Worm (Caenorhabditis elegans) whole organism, mixed stage, embryonic: ENCODE results near the gene T09B9.1.
A peak's percentile ranks its signal among the peaks of the same experiment; 100 is the strongest.

Experiments
- M03D4.4 ChIP-seq: sonication (generic microtip); optimal IDR thresholded peaks from 2 replicates; lab custom pipeline; 2017; ENCODE audit warnings: mild to moderate bottlenecking, missing genetic modification characterization, missing compliant biosample characterization
- blmp-1 ChIP-seq: fragments of 150-350 bp; optimal IDR thresholded peaks from 2 replicates; lab custom pipeline; 2014; ENCODE audit warnings: missing biosample characterization, missing genetic modification characterization
- ceh-39 ChIP-seq: fragments of 150-350 bp; optimal IDR thresholded peaks from 2 replicates; lab custom pipeline; 2014; ENCODE audit warnings: missing biosample characterization, missing genetic modification characterization
- ceh-43 ChIP-seq: fragments of 200-800 bp; sonication (Bioruptor generic); optimal IDR thresholded peaks from 2 replicates; lab custom pipeline; 2018; ENCODE audit warnings: mild to moderate bottlenecking, missing genetic modification characterization, moderate library complexity, missing compliant biosample characterization
- ces-1 ChIP-seq: fragments of 150-350 bp; optimal IDR thresholded peaks from 2 replicates; lab custom pipeline; 2014; ENCODE audit warnings: missing biosample characterization, missing genetic modification reagents, missing genetic modification characterization
- cnd-1 ChIP-seq: fragments of 200-800 bp; sonication (Bioruptor generic); optimal IDR thresholded peaks from 2 replicates; lab custom pipeline; 2018; ENCODE audit warnings: mild to moderate bottlenecking, missing genetic modification characterization, missing compliant biosample characterization
- drap-1 ChIP-seq: fragments of 200-800 bp; sonication (Bioruptor generic); optimal IDR thresholded peaks from 3 replicates; lab custom pipeline; 2018; ENCODE audit warnings: mild to moderate bottlenecking, missing genetic modification characterization, missing compliant biosample characterization
- elt-1 ChIP-seq: sonication (generic microtip); optimal IDR thresholded peaks from 2 replicates; lab custom pipeline; 2017; ENCODE audit warnings: missing genetic modification characterization, mild to moderate bottlenecking, missing compliant biosample characterization, antibody characterized with exemption, moderate library complexity, borderline replicate concordance; ENCODE audit not compliant: insufficient read depth
- elt-3 ChIP-seq: fragments of 150-350 bp; optimal IDR thresholded peaks from 2 replicates; lab custom pipeline; 2014; ENCODE audit warnings: missing biosample characterization, missing genetic modification characterization
- flh-1 ChIP-seq: fragments of 200-800 bp; sonication (Bioruptor generic); optimal IDR thresholded peaks from 2 replicates; lab custom pipeline; 2018; ENCODE audit warnings: mild to moderate bottlenecking, missing genetic modification characterization, moderate library complexity, missing compliant biosample characterization
- ham-2 ChIP-seq: fragments of 200-800 bp; sonication (Bioruptor generic); optimal IDR thresholded peaks from 2 replicates; lab custom pipeline; 2018; ENCODE audit warnings: mild to moderate bottlenecking, missing genetic modification characterization, missing compliant biosample characterization
- hlh-1 ChIP-seq: fragments of 150-350 bp; optimal IDR thresholded peaks from 2 replicates; lab custom pipeline; 2014; ENCODE audit warnings: missing biosample characterization, missing genetic modification reagents, missing genetic modification characterization
- lin-13 ChIP-seq: fragments of 150-350 bp; optimal IDR thresholded peaks from 2 replicates; lab custom pipeline; 2014; ENCODE audit warnings: missing biosample characterization, missing genetic modification characterization
- mab-5 ChIP-seq: fragments of 150-350 bp; optimal IDR thresholded peaks from 2 replicates; lab custom pipeline; 2014; ENCODE audit warnings: missing biosample characterization, missing genetic modification characterization
- mep-1 ChIP-seq: fragments of 150-350 bp; optimal IDR thresholded peaks from 2 replicates; lab custom pipeline; 2017; ENCODE audit warnings: missing biosample characterization, missing genetic modification reagents, missing genetic modification characterization, inconsistent platforms
- mls-2 ChIP-seq: sonication (generic microtip); optimal IDR thresholded peaks from 2 replicates; lab custom pipeline; 2016; ENCODE audit warnings: mild to moderate bottlenecking, missing genetic modification characterization, moderate library complexity, missing compliant biosample characterization
- nhr-12 ChIP-seq: fragments of 150-350 bp; optimal IDR thresholded peaks from 2 replicates; lab custom pipeline; 2014; ENCODE audit warnings: missing biosample characterization, missing genetic modification characterization
- nhr-237 ChIP-seq: fragments of 150-350 bp; optimal IDR thresholded peaks from 2 replicates; lab custom pipeline; 2014; ENCODE audit warnings: missing biosample characterization, missing genetic modification characterization
- nhr-28 ChIP-seq: fragments of 150-350 bp; optimal IDR thresholded peaks from 2 replicates; lab custom pipeline; 2014; ENCODE audit warnings: missing biosample characterization, missing genetic modification characterization
- sem-2 ChIP-seq: fragments of 200-800 bp; sonication (Bioruptor generic); optimal IDR thresholded peaks from 2 replicates; lab custom pipeline; 2018; ENCODE audit warnings: mild to moderate bottlenecking, missing genetic modification characterization, missing compliant biosample characterization
- sptf-1 ChIP-seq: sonication (generic microtip); optimal IDR thresholded peaks from 2 replicates; lab custom pipeline; 2017; ENCODE audit warnings: mild to moderate bottlenecking, missing genetic modification characterization, moderate library complexity, missing compliant biosample characterization
- tbx-8 ChIP-seq: fragments of 200-800 bp; sonication (Bioruptor generic); optimal IDR thresholded peaks from 2 replicates; lab custom pipeline; 2018; ENCODE audit warnings: mild to moderate bottlenecking, missing genetic modification characterization, moderate library complexity, missing compliant biosample characterization
- unc-120 ChIP-seq: sonication (generic microtip); optimal IDR thresholded peaks from 2 replicates; lab custom pipeline; 2017; ENCODE audit warnings: missing genetic modification characterization, missing compliant biosample characterization; ENCODE audit not compliant: poor library complexity, severe bottlenecking
- unc-39 ChIP-seq: fragments of 150-350 bp; optimal IDR thresholded peaks from 2 replicates; lab custom pipeline; 2014; ENCODE audit warnings: missing biosample characterization, missing genetic modification characterization
- unc-62 ChIP-seq: fragments of 150-350 bp; optimal IDR thresholded peaks from 2 replicates; lab custom pipeline; 2014; ENCODE audit warnings: missing biosample characterization, missing genetic modification reagents, missing genetic modification characterization
- zip-8 ChIP-seq: fragments of 150-350 bp; optimal IDR thresholded peaks from 2 replicates; lab custom pipeline; 2014; ENCODE audit warnings: missing biosample characterization, missing genetic modification characterization

T09B9.1 gene

DNA sequence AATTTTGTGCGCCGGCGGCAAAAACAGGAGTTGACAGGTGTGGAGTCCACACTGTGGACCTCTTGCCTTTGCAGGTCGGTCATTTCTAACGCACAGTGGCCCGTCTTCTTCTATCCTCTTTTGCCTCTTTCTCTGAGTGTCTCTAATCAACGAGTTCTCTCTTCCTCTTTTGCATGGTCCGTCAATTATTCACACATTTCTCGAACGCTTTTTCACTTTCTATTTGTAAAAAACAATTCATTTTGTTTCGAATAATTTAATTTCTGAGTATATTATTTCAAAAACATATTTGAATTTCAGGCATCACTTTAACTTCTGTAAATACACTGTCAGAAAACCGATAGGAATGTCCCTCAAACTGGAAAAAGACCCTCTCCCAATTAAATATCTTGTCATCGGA lies at the start of gene T09B9.1:
T09B9.1 (plus strand) TSS at position 301 of the 400 bp plus-strand sequence.
- TF ChIP-seq mep-1 (tag; lab: Kevin White, UChicago) (no peak), mls-2 (tag; lab: Kevin White, UChicago) (no peak), blmp-1 (no peak), ham-2 (GFP tag; lab: Kevin White, UChicago) (no peak), sptf-1 (tag; lab: Kevin White, UChicago) (no peak), lin-13 (tag; lab: Kevin White, UChicago) (no peak)
- TF ChIP-seq, all 35 proteins: peak for 0

DNA sequence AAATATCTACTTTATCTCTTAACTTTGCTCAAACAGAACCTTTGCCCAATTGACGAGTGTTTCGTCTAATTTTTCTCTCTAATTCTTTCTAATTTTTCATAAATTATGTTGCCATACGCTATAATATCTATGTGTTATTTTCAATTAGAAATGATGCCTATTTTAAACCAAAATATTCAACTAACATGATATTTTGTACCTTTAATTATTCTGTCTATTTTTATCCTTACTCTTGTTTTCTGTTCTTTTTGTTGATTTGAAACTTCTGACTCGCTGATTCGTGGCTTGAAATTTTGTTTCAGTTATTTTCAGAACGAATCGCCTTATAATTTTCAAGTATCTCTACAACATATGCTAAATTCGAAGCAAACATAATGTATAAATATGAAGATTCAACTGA lies 47.6 kb upstream of the T09B9.1 start, which contains the start of gene F15G9.6:
F15G9.6 (plus strand) TSS at position 301 of the 400 bp plus-strand sequence.
- TF ChIP-seq zip-8 (tag; lab: Kevin White, UChicago) (no peak), unc-39 (tag; lab: Kevin White, UChicago) (no peak), nhr-12 (tag; lab: Kevin White, UChicago) (no peak), elt-3 (tag; lab: Kevin White, UChicago) (no peak), ham-2 (GFP tag; lab: Kevin White, UChicago) (no peak), sem-2 (GFP tag; lab: Kevin White, UChicago) (no peak), flh-1 (GFP tag; lab: Kevin White, UChicago) (no peak), sptf-1 (tag; lab: Kevin White, UChicago) (no peak)

DNA sequence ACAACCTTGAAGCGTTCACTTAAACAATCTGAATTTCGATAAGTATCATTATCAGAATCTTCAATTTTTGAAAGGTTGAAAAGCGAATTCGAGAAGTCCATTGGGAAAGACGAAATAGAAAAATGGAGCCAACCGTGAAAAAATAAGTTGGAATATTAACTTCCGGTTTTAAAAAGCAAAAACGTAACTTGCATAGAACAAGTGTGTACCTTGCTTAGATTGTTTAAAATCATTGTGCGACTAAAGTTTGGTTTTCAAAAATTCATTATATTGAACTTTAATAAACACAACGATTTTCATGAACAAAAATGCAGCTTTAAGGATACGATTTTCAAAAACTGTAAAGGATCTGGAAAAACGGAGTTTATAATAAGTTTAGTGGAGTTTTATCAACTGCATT lies 43.5 kb upstream of the T09B9.1 start, which contains the start of gene F15G9.2:
F15G9.2 (minus strand) TSS at position 101 of the 400 bp plus-strand sequence.
- no peak for TF ChIP-seq nhr-12 (tag; lab: Kevin White, UChicago)

DNA sequence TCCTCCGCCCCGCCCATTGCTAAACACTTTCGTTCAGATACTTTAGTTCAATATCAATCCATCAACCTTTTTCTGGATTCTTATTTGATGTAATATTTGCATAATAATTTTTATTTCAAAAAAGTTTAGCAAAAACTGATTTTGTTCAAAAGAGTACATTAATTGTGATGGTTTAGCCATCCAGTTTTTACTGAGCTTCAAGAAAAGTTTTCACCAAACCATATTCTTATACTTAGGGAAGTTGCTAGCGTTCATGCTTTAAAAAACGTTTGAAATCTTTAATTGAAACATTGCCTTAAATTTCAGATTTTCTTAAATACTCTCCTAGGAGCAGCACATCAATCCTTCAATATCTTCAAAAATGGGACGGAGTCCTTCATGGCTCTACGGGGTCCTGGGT lies 39.8 kb upstream of the T09B9.1 start, which contains the start of gene him-4:
him-4 (plus strand) TSS at position 301 of the 400 bp plus-strand sequence.
- no peak for TF ChIP-seq nhr-12 (tag; lab: Kevin White, UChicago)
- TF ChIP-seq ceh-39, result no peak
- TF ChIP-seq drap-1 (GFP tag; lab: Kevin White, UChicago), result no peak
- TF ChIP-seq tbx-8 (GFP tag; lab: Kevin White, UChicago), result no peak
- TF ChIP-seq ceh-43 (GFP tag; lab: Kevin White, UChicago), result no peak
- no peak for TF ChIP-seq nhr-28 (tag; lab: Kevin White, UChicago)
- no peak for TF ChIP-seq sem-2 (GFP tag; lab: Kevin White, UChicago)
- TF ChIP-seq elt-1 (tag; lab: Kevin White, UChicago), result no peak
- no peak for TF ChIP-seq elt-3 (tag; lab: Kevin White, UChicago)
- no peak for TF ChIP-seq zip-8 (tag; lab: Kevin White, UChicago)
- TF ChIP-seq sptf-1 (tag; lab: Kevin White, UChicago), result no peak
- no peak for TF ChIP-seq mep-1 (tag; lab: Kevin White, UChicago)
- TF ChIP-seq mab-5 (tag; lab: Kevin White, UChicago), result no peak
- TF ChIP-seq mls-2 (tag; lab: Kevin White, UChicago), result no peak
- no peak for TF ChIP-seq M03D4.4 (tag; lab: Kevin White, UChicago)
- TF ChIP-seq unc-39 (tag; lab: Kevin White, UChicago), result no peak

DNA sequence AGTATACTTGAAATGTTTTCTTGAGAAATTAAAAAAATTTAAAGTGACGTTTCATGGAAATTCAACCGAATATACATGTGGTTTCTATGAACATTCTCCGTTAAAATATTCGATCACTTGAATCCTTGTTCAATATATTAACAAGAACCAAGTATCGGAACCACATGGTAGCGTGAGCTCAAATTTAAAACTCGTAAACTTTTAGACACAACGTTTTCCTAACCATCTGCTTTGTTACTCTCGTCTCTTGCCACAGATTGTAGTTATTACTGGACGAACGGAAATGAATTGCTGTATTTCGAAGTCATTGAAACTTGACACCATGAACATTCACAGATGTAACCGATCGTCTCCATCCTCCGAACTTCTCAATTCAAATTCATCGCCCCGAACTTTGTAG lies 38.0 kb upstream of the T09B9.1 start:
- TF ChIP-seq ces-1 (GFP tag; lab: Kevin White, UChicago), result no peak
- TF ChIP-seq cnd-1 (tag; lab: Kevin White, UChicago), result no peak
- no peak for TF ChIP-seq nhr-237 (tag; lab: Kevin White, UChicago)
- TF ChIP-seq zip-8 (tag; lab: Kevin White, UChicago), result no peak
- TF ChIP-seq elt-3 (tag; lab: Kevin White, UChicago), result no peak
- TF ChIP-seq hlh-1 (tag; lab: Kevin White, UChicago), result no peak
- no peak for TF ChIP-seq unc-62 (GFP tag; lab: Kevin White, UChicago)
- TF ChIP-seq unc-120 (tag; lab: Kevin White, UChicago), result no peak

DNA sequence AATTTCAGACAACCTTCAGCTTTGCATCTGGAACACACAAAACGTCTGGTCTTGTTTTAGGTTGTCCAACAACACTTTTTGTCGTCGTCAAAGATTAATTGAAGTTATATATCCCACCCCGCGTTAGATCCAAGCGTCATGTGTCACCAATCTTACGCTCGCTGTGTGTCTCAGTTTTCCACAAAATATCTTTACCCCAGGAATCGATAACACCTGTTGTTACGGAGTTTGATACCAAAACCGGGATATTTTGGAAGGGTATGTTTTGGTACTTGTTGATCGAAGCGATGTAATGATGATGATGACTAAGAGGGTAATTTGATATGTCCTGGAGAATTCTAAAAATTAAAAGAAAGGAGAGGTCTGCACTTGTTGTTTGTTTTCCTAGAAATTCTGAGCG lies 21.6 kb upstream of the T09B9.1 start:
- TF ChIP-seq unc-120 (tag; lab: Kevin White, UChicago) (peak; percentile 82), unc-62 (GFP tag; lab: Kevin White, UChicago) (peak; percentile 5), tbx-8 (GFP tag; lab: Kevin White, UChicago) (no peak), hlh-1 (tag; lab: Kevin White, UChicago) (peak; percentile 98)
